Fruit fly (Drosophila melanogaster) whole organism, wandering third instar larva: ENCODE measurements around the gene Ranbp16.

ENCODE experiments used
- Abd-B ChIP-seq: fragments of >200 bp; optimal IDR thresholded peaks from 2 replicates; lab custom pipeline; 2017; ENCODE audit warnings: missing biosample characterization, missing genetic modification characterization
- CG9705 ChIP-seq: fragments of 200-800 bp; sonication (Bioruptor generic); optimal IDR thresholded peaks from 2 replicates; lab custom pipeline; 2018; ENCODE audit warnings: missing biosample characterization, mild to moderate bottlenecking, missing genetic modification characterization
- CrebA ChIP-seq: fragments of 200-800 bp; sonication (Bioruptor generic); optimal IDR thresholded peaks from 2 replicates; lab custom pipeline; 2016; ENCODE audit warnings: missing biosample characterization, mild to moderate bottlenecking, missing genetic modification characterization, borderline replicate concordance
- Dfd ChIP-seq: fragments of >200 bp; optimal IDR thresholded peaks from 2 replicates; lab custom pipeline; 2017; ENCODE audit warnings: missing biosample characterization, missing genetic modification characterization
- Dif ChIP-seq: fragments of 200-275, 200-300 bp; sonication (Bioruptor generic); optimal IDR thresholded peaks from 2 replicates; lab custom pipeline; 2018; ENCODE audit warnings: missing biosample characterization, missing genetic modification characterization; ENCODE audit not compliant: partially characterized antibody
- GATAd ChIP-seq: sonication (Bioruptor generic); optimal IDR thresholded peaks from 2 replicates; lab custom pipeline; 2016; ENCODE audit warnings: missing biosample characterization, missing genetic modification characterization
- HLH106 ChIP-seq: fragments of 200-800 bp; optimal IDR thresholded peaks from 3 replicates; lab custom pipeline; 2019; ENCODE audit warnings: missing biosample characterization, mild to moderate bottlenecking, missing genetic modification characterization, moderate library complexity
- Hnf4 ChIP-seq: fragments of 200-800 bp; sonication (Bioruptor generic); optimal IDR thresholded peaks from 2 replicates; lab custom pipeline; 2016; ENCODE audit warnings: missing biosample characterization, mild to moderate bottlenecking, missing genetic modification characterization
- Jra ChIP-seq: sonication (Bioruptor generic); optimal IDR thresholded peaks from 2 replicates; lab custom pipeline; 2016; ENCODE audit warnings: missing biosample characterization, missing genetic modification characterization
- Mio ChIP-seq: sonication (Bioruptor generic); optimal IDR thresholded peaks from 2 replicates; lab custom pipeline; 2016; ENCODE audit warnings: missing biosample characterization, missing genetic modification characterization
- Myc ChIP-seq: fragments of >200 bp; optimal IDR thresholded peaks from 2 replicates; lab custom pipeline; 2017
- N ChIP-seq: fragments of >200 bp; optimal IDR thresholded peaks from 2 replicates; lab custom pipeline; 2018; ENCODE audit warnings: missing biosample characterization, missing external identifiers, missing genetic modification characterization
- OdsH ChIP-seq: fragments of 200-800 bp; sonication (Bioruptor generic); optimal IDR thresholded peaks from 2 replicates; lab custom pipeline; 2016; ENCODE audit warnings: missing biosample characterization, mild to moderate bottlenecking, missing genetic modification characterization
- Rel ChIP-seq, 2 experiments: fragments of 200-800 bp; sonication (Bioruptor generic) in 1 of 2; optimal IDR thresholded peaks; 2 replicates in 1 of 2; 3 replicates in 1 of 2; lab custom pipeline; 2016 to 2019; ENCODE audit warnings: mild to moderate bottlenecking in 2 of 2, missing biosample characterization in 2 of 2, missing genetic modification characterization in 2 of 2, moderate library complexity in 1 of 2
- Sp1 ChIP-seq: fragments of 200-800 bp; sonication (Bioruptor generic); optimal IDR thresholded peaks from 3 replicates; lab custom pipeline; 2019; ENCODE audit warnings: missing biosample characterization, mild to moderate bottlenecking, missing genetic modification characterization, moderate library complexity
- Vsx2 ChIP-seq: fragments of 200-300, 225-300 bp; sonication (Bioruptor generic); optimal IDR thresholded peaks from 2 replicates; lab custom pipeline; 2018; ENCODE audit warnings: missing biosample characterization, missing genetic modification characterization; ENCODE audit not compliant: partially characterized antibody
- br ChIP-seq: fragments of 200-800 bp; sonication (Bioruptor generic); optimal IDR thresholded peaks from 2 replicates; lab custom pipeline; 2016; ENCODE audit warnings: missing biosample characterization, missing genetic modification characterization
- brk ChIP-seq: fragments of 200-800 bp; sonication (Bioruptor generic); optimal IDR thresholded peaks from 2 replicates; lab custom pipeline; 2016; ENCODE audit warnings: missing biosample characterization, mild to moderate bottlenecking, missing genetic modification characterization
- dl ChIP-seq, 2 experiments: fragments of 175-275, 200-275 bp in 1 of 2; fragments of 200-275 bp in 1 of 2; sonication (Bioruptor generic); optimal IDR thresholded peaks; lab custom pipeline; 2018; ENCODE audit warnings: mild to moderate bottlenecking in 2 of 2, missing biosample characterization in 2 of 2, missing genetic modification characterization in 2 of 2, moderate library complexity in 2 of 2; ENCODE audit not compliant: partially characterized antibody in 2 of 2, insufficient read depth in 1 of 2
- dmrt93B ChIP-seq: fragments of 200-800 bp; sonication (Bioruptor generic); optimal IDR thresholded peaks from 2 replicates; lab custom pipeline; 2018; ENCODE audit warnings: missing biosample characterization, mild to moderate bottlenecking, missing genetic modification characterization
- dsf ChIP-seq: sonication (Bioruptor generic); optimal IDR thresholded peaks from 2 replicates; lab custom pipeline; 2016; ENCODE audit warnings: missing biosample characterization, missing genetic modification characterization, borderline replicate concordance
- ey ChIP-seq: fragments of 200-800 bp; sonication (Bioruptor generic); optimal IDR thresholded peaks from 2 replicates; lab custom pipeline; 2016; ENCODE audit warnings: missing biosample characterization, missing genetic modification characterization
- foxo ChIP-seq, 2 experiments: fragments of 200-800 bp; sonication (Bioruptor generic); optimal IDR thresholded peaks; 2 replicates in 1 of 2; 3 replicates in 1 of 2; lab custom pipeline; 2016 to 2017; ENCODE audit warnings: missing biosample characterization in 2 of 2, missing genetic modification characterization in 2 of 2
- fru ChIP-seq: fragments of 200-800 bp; sonication (Bioruptor generic); optimal IDR thresholded peaks from 3 replicates; lab custom pipeline; 2016; ENCODE audit warnings: missing biosample characterization, mild to moderate bottlenecking, missing genetic modification characterization
- h ChIP-seq: fragments of 200-800 bp; sonication (Bioruptor generic); optimal IDR thresholded peaks from 3 replicates; lab custom pipeline; 2016; ENCODE audit warnings: missing biosample characterization, mild to moderate bottlenecking, missing genetic modification characterization
- jim ChIP-seq: fragments of 175-275, 200-325 bp; sonication (Bioruptor generic); optimal IDR thresholded peaks from 2 replicates; lab custom pipeline; 2016; ENCODE audit warnings: missing biosample characterization, mild to moderate bottlenecking, missing genetic modification characterization
- lola ChIP-seq: fragments of >200 bp; optimal IDR thresholded peaks from 2 replicates; lab custom pipeline; 2017; ENCODE audit warnings: missing biosample characterization, missing genetic modification characterization
- pan ChIP-seq: fragments of >200 bp; optimal IDR thresholded peaks from 2 replicates; lab custom pipeline; 2017
- psq ChIP-seq: fragments of 200-800 bp; sonication (Bioruptor generic); optimal IDR thresholded peaks from 3 replicates; lab custom pipeline; 2017; ENCODE audit warnings: missing biosample characterization, mild to moderate bottlenecking, missing genetic modification characterization, moderate library complexity
- rgr ChIP-seq: fragments of 200-800 bp; sonication (Bioruptor generic); optimal IDR thresholded peaks from 3 replicates; lab custom pipeline; 2016; ENCODE audit warnings: missing biosample characterization, mild to moderate bottlenecking, missing genetic modification characterization
- sage ChIP-seq: fragments of 200-800 bp; sonication (Bioruptor generic); optimal IDR thresholded peaks from 2 replicates; lab custom pipeline; 2016; ENCODE audit warnings: missing biosample characterization, mild to moderate bottlenecking, missing genetic modification characterization
- sv ChIP-seq: fragments of 200-800 bp; sonication (Bioruptor generic); optimal IDR thresholded peaks from 3 replicates; lab custom pipeline; 2016; ENCODE audit warnings: missing biosample characterization, missing genetic modification characterization
- usp ChIP-seq: fragments of >200 bp; optimal IDR thresholded peaks from 2 replicates; lab custom pipeline; 2017; ENCODE audit warnings: missing biosample characterization, missing genetic modification characterization
- woc ChIP-seq: sonication (Bioruptor generic); optimal IDR thresholded peaks from 2 replicates; lab custom pipeline; 2016; ENCODE audit warnings: missing biosample characterization, mild to moderate bottlenecking, missing genetic modification characterization

The Ranbp16 gene

dm6 chrX:15909564-15910284 lies 23.9 kb downstream of the Ranbp16 start, which contains the start of gene CycD:
TSS of gene CycD (minus strand) at chrX:15909676.
- no peak for TF ChIP-seq br (GFP tag; lab: Kevin White, UChicago)
- peak; percentile 49 to 75 for TF ChIP-seq dl (GFP tag; optimal IDR thresholded peaks at IDR 0.05; lab: Kevin White, UChicago; ENCODE audit: insufficient read depth in 1 of 2, partially characterized antibody in 2 of 2)
- TF ChIP-seq psq (GFP tag; lab: Kevin White, UChicago), result no peak
- TF ChIP-seq Mio (GFP tag; lab: Kevin White, UChicago), result no peak
- peak; percentile 97 for TF ChIP-seq Dif (GFP tag; lab: Kevin White, UChicago)
- peak; percentile 97 for TF ChIP-seq N (GFP tag; lab: Kevin White, UChicago)
- TF ChIP-seq CrebA, result no peak
- TF ChIP-seq sage (GFP tag; lab: Kevin White, UChicago), result no peak
- TF ChIP-seq Vsx2 (GFP tag; lab: Kevin White, UChicago), result peak; percentile 98
- peak; percentile 41 for TF ChIP-seq woc (GFP tag; lab: Kevin White, UChicago)
- no peak for TF ChIP-seq ey (GFP tag; lab: Kevin White, UChicago)

dm6 chrX:15893732-15894264 lies 39.9 kb downstream of the Ranbp16 start:
- TF ChIP-seq dsf (GFP tag; lab: Kevin White, UChicago), result no peak
- TF ChIP-seq Rel (GFP tag; optimal IDR thresholded peaks at IDR 0.05; lab: Kevin White, UChicago), result no peak
- no peak for TF ChIP-seq Rel (tag; optimal IDR thresholded peaks at IDR 0.05; lab: Kevin White, UChicago)
- no peak for TF ChIP-seq psq (GFP tag; lab: Kevin White, UChicago)
- no peak for TF ChIP-seq h (GFP tag; lab: Kevin White, UChicago)
- TF ChIP-seq Myc (lab: Kevin White, UChicago), result no peak
- no peak for TF ChIP-seq Mio (GFP tag; lab: Kevin White, UChicago)
- TF ChIP-seq OdsH (GFP tag; lab: Kevin White, UChicago), result no peak
- TF ChIP-seq lola, result no peak
- no peak for TF ChIP-seq usp (GFP tag; lab: Kevin White, UChicago)
- no peak for TF ChIP-seq pan (lab: Kevin White, UChicago)
- TF ChIP-seq rgr (GFP tag; lab: Kevin White, UChicago), result no peak
- no peak for TF ChIP-seq br (GFP tag; lab: Kevin White, UChicago)
- TF ChIP-seq dl (GFP tag; optimal IDR thresholded peaks at IDR 0.05; lab: Kevin White, UChicago; ENCODE audit: insufficient read depth in 1 of 2, partially characterized antibody in 2 of 2), result no peak
- TF ChIP-seq GATAd (GFP tag; lab: Kevin White, UChicago), result no peak
- TF ChIP-seq ey (GFP tag; lab: Kevin White, UChicago), result no peak
- no peak for TF ChIP-seq foxo (GFP tag; optimal IDR thresholded peaks at IDR 0.05; lab: Kevin White, UChicago)
- TF ChIP-seq Vsx2 (GFP tag; lab: Kevin White, UChicago), result no peak
- TF ChIP-seq Hnf4, result no peak
- no peak for TF ChIP-seq sv

dm6 chrX:15891606-15892345 lies 41.9 kb downstream of the Ranbp16 start, which contains the start of gene shi:
TSS of gene shi (plus strand) at chrX:15892116.
- TF ChIP-seq CG9705 (GFP tag; lab: Kevin White, UChicago), result no peak
- peak; percentile 68 for TF ChIP-seq Jra (GFP tag; lab: Kevin White, UChicago)
- TF ChIP-seq HLH106 (tag; lab: Kevin White, UChicago), result no peak
- peak; percentile 48 for TF ChIP-seq fru (GFP tag; lab: Kevin White, UChicago)
- peak; percentile 4 for TF ChIP-seq Hnf4
- no peak for TF ChIP-seq GATAd (GFP tag; lab: Kevin White, UChicago)
- TF ChIP-seq psq (GFP tag; lab: Kevin White, UChicago), result no peak
- TF ChIP-seq Dif (GFP tag; lab: Kevin White, UChicago), result no peak
- no peak for TF ChIP-seq sage (GFP tag; lab: Kevin White, UChicago)
- TF ChIP-seq jim (GFP tag; lab: Kevin White, UChicago), result no peak
- no peak for TF ChIP-seq Abd-B (GFP tag; lab: Kevin White, UChicago)
- TF ChIP-seq Vsx2 (GFP tag; lab: Kevin White, UChicago), result no peak
- no peak for TF ChIP-seq dmrt93B (GFP tag; lab: Kevin White, UChicago)
- no peak for TF ChIP-seq dsf (GFP tag; lab: Kevin White, UChicago)
- TF ChIP-seq pan (lab: Kevin White, UChicago), result no peak
- TF ChIP-seq Dfd (GFP tag; lab: Kevin White, UChicago), result no peak
- TF ChIP-seq brk, result peak; percentile 27
- no peak for TF ChIP-seq h (GFP tag; lab: Kevin White, UChicago)
- TF ChIP-seq Rel (GFP tag; optimal IDR thresholded peaks at IDR 0.05; lab: Kevin White, UChicago), result no peak
- TF ChIP-seq Rel (tag; optimal IDR thresholded peaks at IDR 0.05; lab: Kevin White, UChicago), result no peak
- TF ChIP-seq lola, result no peak
- TF ChIP-seq woc (GFP tag; lab: Kevin White, UChicago), result peak; percentile 23
- no peak for TF ChIP-seq Sp1 (GFP tag; lab: Kevin White, UChicago)
- no peak for TF ChIP-seq sv
